Fruit fly (Drosophila melanogaster) whole organism, embryonic: ENCODE data around the gene CG11726.

Experiments
- Abd-B ChIP-seq: fragments of 200-800 bp; sonication (Bioruptor generic); optimal IDR thresholded peaks from 2 replicates; lab custom pipeline; 2018; ENCODE audit warnings: missing biosample characterization, mild to moderate bottlenecking, missing genetic modification characterization, moderate library complexity
- Bteb2 ChIP-seq: fragments of 200-800 bp; sonication (Bioruptor generic); optimal IDR thresholded peaks from 2 replicates; lab custom pipeline; 2016; ENCODE audit warnings: missing biosample characterization, missing genetic modification characterization
- CG10431 ChIP-seq: fragments of 200-800 bp; sonication (Bioruptor generic); optimal IDR thresholded peaks from 3 replicates; lab custom pipeline; 2018; ENCODE audit warnings: missing biosample characterization, mild to moderate bottlenecking, missing genetic modification characterization
- CG10462 ChIP-seq: fragments of 200-800 bp; sonication (Bioruptor generic); optimal IDR thresholded peaks from 2 replicates; lab custom pipeline; 2016; ENCODE audit warnings: missing biosample characterization, missing genetic modification characterization
- CG12071 ChIP-seq: fragments of 200-800 bp; sonication (Bioruptor generic); optimal IDR thresholded peaks from 3 replicates; lab custom pipeline; 2018; ENCODE audit warnings: missing biosample characterization, mild to moderate bottlenecking, missing genetic modification characterization
- CG12769 ChIP-seq: fragments of 200-800 bp; sonication (Bioruptor generic); optimal IDR thresholded peaks from 2 replicates; lab custom pipeline; 2019; ENCODE audit warnings: missing biosample characterization, mild to moderate bottlenecking, missing genetic modification characterization, moderate library complexity
- CG12942 ChIP-seq: fragments of 200-800 bp; sonication (Bioruptor generic); optimal IDR thresholded peaks from 3 replicates; lab custom pipeline; 2016; ENCODE audit warnings: missing biosample characterization, missing genetic modification characterization
- CG2116 ChIP-seq: fragments of 200-800 bp; sonication (Bioruptor generic); optimal IDR thresholded peaks from 3 replicates; lab custom pipeline; 2018; ENCODE audit warnings: missing biosample characterization, mild to moderate bottlenecking, missing genetic modification characterization
- CG3281 ChIP-seq: fragments of 200-800 bp; sonication (Bioruptor generic); optimal IDR thresholded peaks from 3 replicates; lab custom pipeline; 2017; ENCODE audit warnings: missing biosample characterization, mild to moderate bottlenecking, missing genetic modification characterization
- CG3726 ChIP-seq: fragments of 200-800 bp; sonication (Bioruptor generic); IDR thresholded peaks from 3 replicates; pipeline ENCODE4, ENCODE4 v1.3.6; 2022; ENCODE audit warnings: missing biosample characterization, missing genetic modification characterization
- CG4424 ChIP-seq: fragments of 200-800 bp; sonication (Bioruptor generic); optimal IDR thresholded peaks from 3 replicates; lab custom pipeline; 2016; ENCODE audit warnings: missing biosample characterization, missing genetic modification characterization
- CG6654 ChIP-seq: fragments of 200-800 bp; sonication (Bioruptor generic); optimal IDR thresholded peaks from 2 replicates; lab custom pipeline; 2017; ENCODE audit warnings: missing biosample characterization, mild to moderate bottlenecking, missing genetic modification characterization
- CG6813 ChIP-seq: fragments of 200-800 bp; sonication (Bioruptor generic); optimal IDR thresholded peaks from 2 replicates; lab custom pipeline; 2017; ENCODE audit warnings: missing biosample characterization, missing genetic modification characterization, mild to moderate bottlenecking, moderate library complexity, missing genetic modification reagents
- CG7271 ChIP-seq: fragments of 200-800 bp; sonication (Bioruptor generic); optimal IDR thresholded peaks from 2 replicates; lab custom pipeline; 2018; ENCODE audit warnings: missing biosample characterization, mild to moderate bottlenecking, missing genetic modification characterization, moderate library complexity
- CG7357 ChIP-seq: fragments of 200-800 bp; sonication (Bioruptor generic); IDR thresholded peaks from 3 replicates; pipeline ENCODE4 v1.3.6; 2022; ENCODE audit warnings: missing biosample characterization, missing genetic modification characterization
- CG7556 ChIP-seq: fragments of 200-800 bp; sonication (Bioruptor generic); optimal IDR thresholded peaks from 2 replicates; lab custom pipeline; 2017; ENCODE audit warnings: missing biosample characterization, mild to moderate bottlenecking, missing genetic modification characterization
- CG7963 ChIP-seq: fragments of 200-800 bp; sonication (Bioruptor generic); IDR thresholded peaks from 3 replicates; pipeline ENCODE4 v1.3.6; 2022; ENCODE audit warnings: missing biosample characterization, missing genetic modification characterization; ENCODE audit not compliant: partially characterized antibody
- CG9609 ChIP-seq: fragments of 200-800 bp; sonication (Bioruptor generic); optimal IDR thresholded peaks from 3 replicates; lab custom pipeline; 2016; ENCODE audit warnings: missing biosample characterization, missing genetic modification characterization
- CHES-1-like ChIP-seq: fragments of 200-800 bp; sonication (Bioruptor generic); optimal IDR thresholded peaks from 2 replicates; lab custom pipeline; 2016; ENCODE audit warnings: missing biosample characterization, missing genetic modification characterization
- D19B ChIP-seq: fragments of 200-800 bp; sonication (Bioruptor generic); optimal IDR thresholded peaks from 2 replicates; lab custom pipeline; 2017; ENCODE audit warnings: missing biosample characterization, mild to moderate bottlenecking, missing genetic modification characterization
- Dip2 ChIP-seq: fragments of 200-800 bp; sonication (Bioruptor generic); IDR thresholded peaks from 2 replicates; pipeline ENCODE4 v1.3.6; 2022; ENCODE audit warnings: missing biosample characterization, missing genetic modification characterization
- Doc3 ChIP-seq: fragments of 200-800 bp; sonication (Bioruptor generic); IDR thresholded peaks from 3 replicates; pipeline ENCODE4 v1.3.6; 2022; ENCODE audit warnings: missing biosample characterization, missing genetic modification characterization; ENCODE audit not compliant: partially characterized antibody
- HLH3B ChIP-seq: fragments of 200-800 bp; sonication (Bioruptor generic); IDR thresholded peaks from 2 replicates; pipeline ENCODE4 v1.3.6; 2022; ENCODE audit warnings: missing biosample characterization, missing genetic modification characterization
- Kr ChIP-seq: fragments of 200-800 bp; sonication (Bioruptor generic); optimal IDR thresholded peaks from 2 replicates; lab custom pipeline; 2017; ENCODE audit warnings: missing biosample characterization, mild to moderate bottlenecking, missing genetic modification characterization
- Lpt ChIP-seq: fragments of >200 bp; optimal IDR thresholded peaks from 2 replicates; lab custom pipeline; 2018; ENCODE audit warnings: missing biosample characterization, missing genetic modification characterization
- MTF-1 ChIP-seq: fragments of 200-800 bp; sonication (Bioruptor generic); optimal IDR thresholded peaks from 2 replicates; lab custom pipeline; 2018; ENCODE audit warnings: missing biosample characterization, mild to moderate bottlenecking, missing genetic modification characterization, borderline replicate concordance
- Meics ChIP-seq: fragments of 200-800 bp; sonication (Bioruptor generic); optimal IDR thresholded peaks from 2 replicates; lab custom pipeline; 2017; ENCODE audit warnings: missing biosample characterization, mild to moderate bottlenecking, missing genetic modification characterization
- Mrtf ChIP-seq: fragments of 200-800 bp; sonication (Bioruptor generic); IDR thresholded peaks from 3 replicates; pipeline ENCODE4 v1.3.6; 2022; ENCODE audit warnings: missing biosample characterization, missing genetic modification characterization
- Rx ChIP-seq: fragments of 200-800 bp; sonication (Bioruptor generic); IDR thresholded peaks from 2 replicates; pipeline ENCODE4 v1.3.6; 2022; ENCODE audit warnings: missing biosample characterization, missing genetic modification characterization
- Scr ChIP-seq: fragments of 200-800 bp; sonication (Bioruptor generic); IDR thresholded peaks from 2 replicates; pipeline ENCODE4 v1.3.6; 2022; ENCODE audit warnings: missing biosample characterization, missing genetic modification characterization; ENCODE audit not compliant: partially characterized antibody
- Sin3A ChIP-seq: fragments of >200 bp; optimal IDR thresholded peaks from 2 replicates; lab custom pipeline; 2018
- Stat92E ChIP-seq, 3 experiments: fragments of >200 bp in 2 of 3; fragments of 200-800 bp in 1 of 3; sonication (Bioruptor generic) in 1 of 3; optimal IDR thresholded peaks; 2 replicates each; lab custom pipeline; 2017 to 2019; ENCODE audit warnings: missing biosample characterization in 3 of 3, missing genetic modification characterization in 3 of 3, mild to moderate bottlenecking in 1 of 3, moderate library complexity in 1 of 3
- ara ChIP-seq: fragments of 200-800 bp; sonication (Bioruptor generic); IDR thresholded peaks from 2 replicates; pipeline ENCODE4 v1.3.6; 2022; ENCODE audit warnings: missing biosample characterization, missing genetic modification characterization
- bigmax ChIP-seq: fragments of 200-800 bp; sonication (Bioruptor generic); optimal IDR thresholded peaks from 2 replicates; lab custom pipeline; 2018; ENCODE audit warnings: missing biosample characterization, mild to moderate bottlenecking, missing genetic modification characterization
- cad ChIP-seq: fragments of >200 bp; optimal IDR thresholded peaks from 2 replicates; lab custom pipeline; 2017; ENCODE audit warnings: missing biosample characterization, missing genetic modification characterization
- en ChIP-seq: fragments of 200-800 bp; sonication (Bioruptor generic); optimal IDR thresholded peaks from 2 replicates; lab custom pipeline; 2016; ENCODE audit warnings: missing biosample characterization, missing genetic modification characterization
- ewg ChIP-seq: fragments of 200-800 bp; sonication (Bioruptor generic); optimal IDR thresholded peaks from 3 replicates; lab custom pipeline; 2017; ENCODE audit warnings: mild to moderate bottlenecking, missing biosample characterization, missing genetic modification reagents, missing genetic modification characterization
- fru ChIP-seq: fragments of >200 bp; optimal IDR thresholded peaks from 2 replicates; lab custom pipeline; 2017
- kah ChIP-seq: fragments of 200-800 bp; sonication (Bioruptor generic); optimal IDR thresholded peaks from 2 replicates; lab custom pipeline; 2018; ENCODE audit warnings: missing biosample characterization, mild to moderate bottlenecking, missing genetic modification characterization
- repo ChIP-seq: fragments of 200-800 bp; sonication (Bioruptor generic); optimal IDR thresholded peaks from 2 replicates; lab custom pipeline; 2016; ENCODE audit warnings: missing biosample characterization, missing genetic modification characterization
- row ChIP-seq: fragments of 200-800 bp; sonication (Bioruptor generic); IDR thresholded peaks from 3 replicates; pipeline ENCODE4 v1.3.6; 2022; ENCODE audit warnings: missing biosample characterization, missing genetic modification characterization
- sc ChIP-seq, 3 experiments: fragments of >200 bp in 2 of 3; fragments of 200-800 bp in 1 of 3; sonication (Bioruptor generic) in 1 of 3; optimal IDR thresholded peaks; 2 replicates in 2 of 3; 3 replicates in 1 of 3; lab custom pipeline; 2017; ENCODE audit warnings: mild to moderate bottlenecking in 1 of 3, missing biosample characterization in 1 of 3, missing genetic modification characterization in 1 of 3, missing genetic modification reagents in 1 of 3
- sim ChIP-seq: fragments of 200-800 bp; sonication (Bioruptor generic); IDR thresholded peaks from 2 replicates; pipeline ENCODE4 v1.3.6; 2022; ENCODE audit warnings: missing biosample characterization, missing genetic modification characterization
- slp2 ChIP-seq: fragments of 200-800 bp; sonication (Bioruptor generic); optimal IDR thresholded peaks from 2 replicates; lab custom pipeline; 2016; ENCODE audit warnings: missing biosample characterization, missing genetic modification characterization
- sug ChIP-seq: fragments of 200-800 bp; optimal IDR thresholded peaks from 2 replicates; lab custom pipeline; 2019; ENCODE audit warnings: missing biosample characterization, mild to moderate bottlenecking, missing genetic modification characterization, moderate library complexity
- tll ChIP-seq, 2 experiments: fragments of 200-800 bp in 1 of 2; fragments of >200 bp in 1 of 2; sonication (Bioruptor generic) in 1 of 2; optimal IDR thresholded peaks; 2 replicates each; lab custom pipeline; 2017 to 2019; ENCODE audit warnings: missing biosample characterization in 2 of 2, missing genetic modification characterization in 2 of 2, mild to moderate bottlenecking in 1 of 2, moderate library complexity in 1 of 2
- unc-4 ChIP-seq: fragments of 200-800 bp; sonication (Bioruptor generic); IDR thresholded peaks from 2 replicates; pipeline ENCODE4 v1.3.6; 2022; ENCODE audit warnings: missing biosample characterization, missing genetic modification characterization; ENCODE audit not compliant: partially characterized antibody
- vfl ChIP-seq: fragments of 200-800 bp; sonication (Bioruptor generic); optimal IDR thresholded peaks from 2 replicates; lab custom pipeline; 2016; ENCODE audit warnings: missing biosample characterization, missing genetic modification characterization
- zen2 ChIP-seq: fragments of 200-800 bp; sonication (Bioruptor generic); IDR thresholded peaks from 3 replicates; pipeline ENCODE4 v1.3.6; 2022; ENCODE audit warnings: missing biosample characterization, missing genetic modification characterization; ENCODE audit not compliant: partially characterized antibody
- zfh2 ChIP-seq: fragments of 200-800 bp; sonication (Bioruptor generic); optimal IDR thresholded peaks from 2 replicates; lab custom pipeline; 2016; ENCODE audit warnings: missing biosample characterization, missing genetic modification characterization

The CG11726 gene

dm6 chr3L:11354298-11354757, 40.2 kb upstream of the CG11726 start (continued):
- TF ChIP-seq D19B (GFP tag; lab: Kevin White, UChicago): peak; percentile 29
- no peak for TF ChIP-seq Mrtf (GFP tag; lab: Robert Waterston, UW)
- TF ChIP-seq CG6654: no peak
- TF ChIP-seq zfh2 (GFP tag; lab: Kevin White, UChicago): no peak
- no peak for TF ChIP-seq Rx
- TF ChIP-seq ara (GFP tag; lab: Robert Waterston, UW): 0 out of 2 replicates have a peak, but pooled peaks have one; percentile 48
- TF ChIP-seq CG3281 (GFP tag; lab: Kevin White, UChicago): peak; percentile 82
- TF ChIP-seq Doc3 (GFP tag; lab: Robert Waterston, UW): no peak
- TF ChIP-seq row (GFP tag; lab: Robert Waterston, UW): no peak
- no peak for TF ChIP-seq CG7963 (GFP tag; lab: Robert Waterston, UW)
- TF ChIP-seq zen2: no peak
- TF ChIP-seq CG12769 (tag; lab: Kevin White, UChicago): peak; percentile 75
- TF ChIP-seq tll (GFP tag; optimal IDR thresholded peaks at IDR 0.05; lab: Kevin White, UChicago): no peak
- TF ChIP-seq CG10462 (GFP tag; lab: Kevin White, UChicago): peak; percentile 74
- peak; percentile 90 for TF ChIP-seq MTF-1 (GFP tag; lab: Kevin White, UChicago)
- no peak for TF ChIP-seq CG9609 (GFP tag; lab: Kevin White, UChicago)
- TF ChIP-seq Lpt (GFP tag; lab: Kevin White, UChicago): no peak
- no peak for TF ChIP-seq fru (lab: Kevin White, UChicago)
- no peak for TF ChIP-seq Stat92E (GFP tag; optimal IDR thresholded peaks at IDR 0.05; lab: Kevin White, UChicago)
- 0 out of 3 replicates have a peak, but pooled peaks have one; percentile 23 for TF ChIP-seq CG7357 (GFP tag; lab: Robert Waterston, UW)
- TF ChIP-seq CG4424 (GFP tag; lab: Kevin White, UChicago): peak; percentile 42
- TF ChIP-seq CG10431: peak; percentile 57
- TF ChIP-seq CG6813: peak; percentile 92
- TF ChIP-seq repo (GFP tag; lab: Kevin White, UChicago): peak; percentile 54
- peak; percentile 60 for TF ChIP-seq bigmax
- peak; percentile 89 for TF ChIP-seq Kr (GFP tag; lab: Kevin White, UChicago)
- peak; percentile 47 for TF ChIP-seq kah (GFP tag; lab: Kevin White, UChicago)
- TF ChIP-seq unc-4 (GFP tag; lab: Robert Waterston, UW): no peak
- TF ChIP-seq CG7271 (tag; lab: Kevin White, UChicago): peak; percentile 75
- no peak for TF ChIP-seq Sin3A
- TF ChIP-seq CHES-1-like: peak; percentile 35
- no peak for TF ChIP-seq sim (GFP tag; lab: Robert Waterston, UW)
- peak; percentile 88 for TF ChIP-seq CG12071
- TF ChIP-seq Meics (GFP tag; lab: Kevin White, UChicago): peak; percentile 76
- TF ChIP-seq Dip2 (GFP tag; lab: Robert Waterston, UW): no peak
- peak; percentile 32 for TF ChIP-seq slp2 (GFP tag; lab: Kevin White, UChicago)
- TF ChIP-seq cad (GFP tag; lab: Kevin White, UChicago): no peak
- TF ChIP-seq CG12942: no peak
- peak; percentile 82 for TF ChIP-seq sug (tag; lab: Kevin White, UChicago)
- peak; percentile 75 for TF ChIP-seq CG7556 (GFP tag; lab: Kevin White, UChicago)
- TF ChIP-seq Abd-B (GFP tag; lab: Kevin White, UChicago): no peak
- no peak; the same call in 1 of the 2 replicates for TF ChIP-seq Scr (GFP tag; lab: Robert Waterston, UW)
- peak; percentile 23 for TF ChIP-seq vfl (GFP tag; lab: Kevin White, UChicago)
- peak; percentile 41 for TF ChIP-seq Bteb2 (GFP tag; lab: Kevin White, UChicago)
- no peak for TF ChIP-seq sc (optimal IDR thresholded peaks at IDR 0.05; lab: Kevin White, UChicago)
- TF ChIP-seq sc (GFP tag; optimal IDR thresholded peaks at IDR 0.05; lab: Kevin White, UChicago): peak; percentile 73
- TF ChIP-seq CG3726 (GFP tag; lab: Robert Waterston, UW): 0 out of 3 replicates have a peak, but pooled peaks have one; percentile 46
- TF ChIP-seq CG2116 (GFP tag; lab: Kevin White, UChicago): peak; percentile 43
- no peak for TF ChIP-seq en (GFP tag; lab: Kevin White, UChicago)
- TF ChIP-seq ewg: peak; percentile 37
- peak; percentile 55; the same call in 1 of the 2 replicates for TF ChIP-seq HLH3B (GFP tag; lab: Robert Waterston, UW)
